Fruit fly (Drosophila melanogaster): ENCODE measurements around the gene Set8.

- TF ChIP-seq CG13204 (GFP tag; optimal IDR thresholded peaks at IDR 0.05) (no peak), Ets98B (GFP tag; IDR thresholded peaks at IDR 0.05) (no peak), CG34367 (tag; optimal IDR thresholded peaks at IDR 0.05) (no peak)
Observed at dm6 chr3R:14331474-14331873, 15.6 kb downstream of the Set8 start.
